Worm (Caenorhabditis elegans): ENCODE results near the gene D1046.2.

ce11 chrIV:8951953-8952567 lies 26.2 kb upstream of the D1046.2 start:
- TF ChIP-seq ama-1 (optimal IDR thresholded peaks at IDR 0.05) (no peak), elt-1 (tag; optimal IDR thresholded peaks at IDR 0.05) (no peak), dmd-4 (tag; optimal IDR thresholded peaks at IDR 0.05) (no peak), egl-27 (tag; optimal IDR thresholded peaks at IDR 0.05) (no peak), nhr-21 (tag; optimal IDR thresholded peaks at IDR 0.05) (no peak), nhr-23 (tag; optimal IDR thresholded peaks at IDR 0.05) (no peak), crh-2 (tag; optimal IDR thresholded peaks at IDR 0.05) (no peak), F13H6.1 (tag; optimal IDR thresholded peaks at IDR 0.05) (no peak), blmp-1 (tag; optimal IDR thresholded peaks at IDR 0.05; ENCODE audit: insufficient read depth) (no peak)
